Worm (Caenorhabditis elegans) whole organism, early embryonic: ENCODE results near the gene F47B10.6.

Experiments used
- ama-1 ChIP-seq: fragments of 150-350 bp; optimal IDR thresholded peaks from 2 replicates; lab custom pipeline; 2014
- ets-7 ChIP-seq: sonication (generic microtip); optimal IDR thresholded peaks from 2 replicates; lab custom pipeline; 2016; ENCODE audit warnings: missing genotype, missing genetic modification characterization, missing compliant biosample characterization
- pes-1 ChIP-seq: fragments of 200-800 bp; sonication (Bioruptor generic); IDR thresholded peaks from 2 replicates; pipeline ENCODE4 v1.3.6; 2022; ENCODE audit warnings: missing genetic modification reagents, missing genetic modification characterization, missing compliant biosample characterization
- sea-1 ChIP-seq: fragments of 200-800 bp; sonication (Bioruptor generic); conservative IDR thresholded peaks from 2 replicates; pipeline ENCODE4 v1.3.6; 2022; ENCODE audit warnings: missing genetic modification characterization, missing compliant biosample characterization
- tbx-11 ChIP-seq: fragments of 200-800 bp; sonication (Bioruptor generic); IDR thresholded peaks from 2 replicates; pipeline ENCODE4 v1.3.6; 2022; ENCODE audit warnings: missing genetic modification characterization, missing compliant biosample characterization
- tbx-37 ChIP-seq: fragments of 200-800 bp; sonication (Bioruptor generic); conservative IDR thresholded peaks from 2 replicates; pipeline ENCODE4 v1.3.6; 2022; ENCODE audit warnings: missing genetic modification reagents, missing genetic modification characterization, missing compliant biosample characterization
- tra-4 ChIP-seq: sonication (generic microtip); optimal IDR thresholded peaks from 2 replicates; lab custom pipeline; 2017; ENCODE audit warnings: missing genetic modification characterization, missing compliant biosample characterization

DNA sequence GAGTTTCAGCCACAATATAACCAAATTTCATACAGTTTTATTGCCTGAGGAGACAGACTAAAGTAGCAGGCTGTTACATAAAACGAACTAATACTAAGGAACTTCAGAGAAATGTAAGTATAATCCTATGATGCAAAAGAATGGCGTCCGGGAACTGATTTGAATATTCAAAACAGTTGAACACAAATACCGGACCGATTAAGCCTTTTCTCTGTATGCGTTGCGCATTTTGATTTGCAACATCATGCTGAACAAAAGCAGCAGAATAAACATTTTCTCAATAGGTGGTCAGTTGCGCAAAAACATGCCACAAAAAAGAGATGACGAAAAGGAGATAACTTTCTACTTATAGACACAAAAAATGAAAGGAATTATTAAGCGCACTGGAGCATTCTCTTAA is 35.7 kb downstream of the F47B10.6 start:
- TF ChIP-seq ama-1 (lab: Kevin White, UChicago) (no peak), pes-1 (GFP tag; lab: Robert Waterston, UW) (no peak), ets-7 (tag; lab: Kevin White, UChicago) (no peak), sea-1 (GFP tag; lab: Robert Waterston, UW) (no peak), tra-4 (tag; lab: Kevin White, UChicago) (no peak), tbx-37 (GFP tag; lab: Robert Waterston, UW) (no peak), tbx-11 (GFP tag; lab: Robert Waterston, UW) (no peak)
